Worm (Caenorhabditis elegans) whole organism, L3 larva: ENCODE measurements around the gene nhl-3.

Experiments used
- fkh-10 ChIP-seq: sonication (generic microtip); optimal IDR thresholded peaks from 2 replicates; lab custom pipeline; 2017; ENCODE audit warnings: missing biosample characterization, missing genetic modification reagents, missing genetic modification characterization
- mdl-1 ChIP-seq: fragments of 150-350 bp; optimal IDR thresholded peaks from 2 replicates; lab custom pipeline; 2014; ENCODE audit warnings: missing biosample characterization, missing genetic modification characterization
- nhr-11 ChIP-seq: fragments of 150-350 bp; optimal IDR thresholded peaks from 2 replicates; lab custom pipeline; 2014; ENCODE audit warnings: missing biosample characterization, missing genetic modification characterization
- nhr-12 ChIP-seq: fragments of 150-350 bp; optimal IDR thresholded peaks from 2 replicates; lab custom pipeline; 2014; ENCODE audit warnings: missing biosample characterization, missing genetic modification characterization
- pha-4 ChIP-seq: fragments of 150-350 bp; optimal IDR thresholded peaks from 2 replicates; lab custom pipeline; 2014; ENCODE audit warnings: missing biosample characterization, missing genetic modification reagents, missing genetic modification characterization
- sea-2 ChIP-seq: fragments of 150-350 bp; sonication (generic microtip); optimal IDR thresholded peaks from 4 replicates; lab custom pipeline; 2014; ENCODE audit warnings: missing biosample characterization, missing genetic modification reagents, missing genetic modification characterization
- unc-62 ChIP-seq: fragments of 150-350 bp; sonication (generic microtip); optimal IDR thresholded peaks from 4 replicates; lab custom pipeline; 2014; ENCODE audit warnings: missing biosample characterization, missing genetic modification reagents, missing genetic modification characterization

DNA sequence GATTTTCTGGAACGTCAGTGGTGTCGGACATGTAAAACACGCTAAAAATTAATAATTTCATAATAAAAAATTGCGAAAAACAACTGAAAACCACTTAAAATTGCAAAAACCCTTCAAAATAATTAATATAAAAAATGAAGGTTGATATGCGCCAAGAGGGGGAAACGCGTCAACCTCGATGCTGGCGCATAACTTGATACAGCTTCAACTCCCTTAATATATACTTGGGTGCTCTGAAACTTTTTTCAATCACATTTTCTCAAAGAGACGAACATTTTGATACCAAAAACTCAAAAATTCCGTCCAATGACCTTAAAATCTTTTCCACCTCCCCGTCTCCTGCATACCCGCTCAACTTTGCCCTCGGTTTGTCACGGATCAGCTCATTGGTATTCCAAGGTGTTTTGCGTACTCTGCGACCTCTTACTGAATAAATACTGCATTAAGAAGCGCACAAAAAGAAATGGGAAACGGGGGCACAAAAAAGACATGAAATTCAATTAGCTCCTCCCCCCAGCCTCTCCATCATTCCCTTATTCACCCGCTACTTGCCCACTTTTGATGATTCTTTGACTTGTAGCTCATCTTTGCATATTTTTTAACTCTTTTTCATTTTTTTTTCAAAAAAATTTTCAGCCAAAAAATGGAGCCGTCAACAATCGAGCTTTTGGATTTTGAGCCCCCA, 48.5 kb upstream of the nhl-3 start, which contains the start of the genes K07E8.7 and frpr-14:
- no peak for TF ChIP-seq nhr-12 (tag; lab: Kevin White, UChicago)
- TF ChIP-seq fkh-10, result no peak
- TF ChIP-seq mdl-1 (tag; lab: Kevin White, UChicago), result no peak
- TF ChIP-seq unc-62, result no peak
- no peak for TF ChIP-seq pha-4 (tag; lab: Kevin White, UChicago)
- no peak for TF ChIP-seq sea-2 (GFP tag; lab: Kevin White, UChicago)
- TF ChIP-seq nhr-11 (tag; lab: Kevin White, UChicago), result no peak
